Fruit fly (Drosophila melanogaster) whole organism, adult: ENCODE results near the gene CG10147.

Experiments used
- CG14711 ChIP-seq: fragments of 200-800 bp; sonication (Bioruptor generic); optimal IDR thresholded peaks from 2 replicates; lab custom pipeline; 2018; ENCODE audit warnings: missing biosample characterization, mild to moderate bottlenecking, missing genetic modification characterization, moderate library complexity
- CG33017 ChIP-seq: fragments of 200-800 bp; sonication (Bioruptor generic); optimal IDR thresholded peaks from 2 replicates; lab custom pipeline; 2018; ENCODE audit warnings: missing biosample characterization, mild to moderate bottlenecking, missing genetic modification characterization, moderate library complexity
- CG7101 ChIP-seq: fragments of 200-800 bp; sonication (Bioruptor generic); optimal IDR thresholded peaks from 2 replicates; lab custom pipeline; 2018; ENCODE audit warnings: missing biosample characterization, mild to moderate bottlenecking, missing genetic modification characterization, moderate library complexity
- Clk ChIP-seq: fragments of 200-800 bp; sonication (Bioruptor generic); optimal IDR thresholded peaks from 2 replicates; lab custom pipeline; 2017; ENCODE audit warnings: missing biosample characterization, missing genetic modification characterization
- Crg-1 ChIP-seq: fragments of 200-800 bp; sonication (Bioruptor generic); optimal IDR thresholded peaks from 2 replicates; lab custom pipeline; 2016; ENCODE audit warnings: missing biosample characterization, missing genetic modification characterization
- Hr96 ChIP-seq: fragments of 200-800 bp; sonication (Bioruptor generic); optimal IDR thresholded peaks from 2 replicates; lab custom pipeline; 2016; ENCODE audit warnings: missing biosample characterization, missing genetic modification characterization
- Mnt ChIP-seq: fragments of 200-800 bp; sonication (Bioruptor generic); optimal IDR thresholded peaks from 2 replicates; lab custom pipeline; 2016; ENCODE audit warnings: missing biosample characterization, mild to moderate bottlenecking, missing genetic modification characterization
- kay ChIP-seq: fragments of 200-800 bp; sonication (Bioruptor generic); peaks from one replicate; lab custom pipeline; 2016; ENCODE audit warnings: missing biosample characterization, missing genetic modification characterization, borderline replicate concordance
- tj ChIP-seq: fragments of 200-800 bp; sonication (Bioruptor generic); optimal IDR thresholded peaks from 3 replicates; lab custom pipeline; 2017; ENCODE audit warnings: missing biosample characterization, mild to moderate bottlenecking, missing genetic modification characterization, moderate library complexity
- toe ChIP-seq: fragments of 200-800 bp; sonication (Bioruptor generic); optimal IDR thresholded peaks from 2 replicates; lab custom pipeline; 2016; ENCODE audit warnings: missing biosample characterization, missing genetic modification characterization

DNA sequence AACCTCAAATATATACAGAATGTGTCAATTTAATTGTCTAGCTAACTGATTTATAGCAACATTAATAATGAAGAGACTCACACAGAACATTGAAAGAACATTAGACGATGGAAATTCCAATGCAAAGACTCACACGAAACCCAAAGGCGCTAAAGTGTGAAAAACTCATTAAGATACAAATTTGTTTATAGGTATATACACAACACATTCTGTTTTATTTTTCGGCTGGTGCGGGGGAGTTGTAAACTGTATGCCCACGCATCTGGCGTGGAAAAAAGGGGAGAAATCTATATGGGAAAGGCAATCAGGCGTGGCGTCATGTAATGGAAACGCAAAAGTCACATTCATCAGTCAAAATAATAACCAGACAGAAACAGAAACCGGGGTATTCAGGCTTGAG is 31.5 kb upstream of the CG10147 start:
- TF ChIP-seq Crg-1 (GFP tag; lab: Kevin White, UChicago), result no peak
- no peak for TF ChIP-seq kay
- TF ChIP-seq tj, result no peak
- no peak for TF ChIP-seq CG33017
- TF ChIP-seq Clk (GFP tag; lab: Kevin White, UChicago), result no peak
- TF ChIP-seq Mnt (GFP tag; lab: Kevin White, UChicago), result no peak
- no peak for TF ChIP-seq CG7101 (tag; lab: Kevin White, UChicago)
- no peak for TF ChIP-seq toe
- no peak for TF ChIP-seq Hr96 (GFP tag; lab: Kevin White, UChicago)
- TF ChIP-seq CG14711 (tag; lab: Kevin White, UChicago), result no peak
